Worm (Caenorhabditis elegans): Measurements from ENCODE around the gene ZC317.6.
A peak's percentile ranks its signal among the peaks of the same experiment; 100 is the strongest.

ZC317.6 gene

DNA sequence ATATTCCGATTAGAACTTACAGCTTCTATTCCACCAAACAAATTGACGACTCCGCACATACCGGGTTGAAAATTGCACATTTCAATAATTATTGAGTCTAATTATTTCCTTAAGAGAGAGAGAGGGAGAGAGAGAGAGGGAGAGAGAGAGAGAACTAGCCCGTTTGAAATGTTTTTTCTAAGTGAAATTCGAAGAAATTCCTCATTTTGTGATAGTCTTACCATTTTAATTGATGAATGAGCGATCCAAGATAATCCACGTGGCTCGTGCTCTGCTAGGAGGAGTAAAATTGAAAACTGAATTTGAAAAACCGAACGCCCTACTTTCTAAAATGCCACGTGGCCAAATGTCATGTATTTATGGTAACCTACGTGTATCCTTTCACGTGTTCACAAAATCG is 35.9 kb downstream of the ZC317.6 start, which contains the start of gene F08F3.8:
TSS of gene F08F3.8 (minus strand) at position 101 of the 400 bp plus-strand sequence.
- TF ChIP-seq unc-39 (tag; optimal IDR thresholded peaks at IDR 0.05) (no peak), mbf-1 (tag; optimal IDR thresholded peaks at IDR 0.05) (no peak), fos-1 (tag; optimal IDR thresholded peaks at IDR 0.05) (no peak), nhr-10 (tag; optimal IDR thresholded peaks at IDR 0.05) (no peak), dmd-4 (tag; optimal IDR thresholded peaks at IDR 0.05) (no peak), nhr-25 (tag; optimal IDR thresholded peaks at IDR 0.05) (no peak), nhr-6 (tag; optimal IDR thresholded peaks at IDR 0.05) (no peak)

DNA sequence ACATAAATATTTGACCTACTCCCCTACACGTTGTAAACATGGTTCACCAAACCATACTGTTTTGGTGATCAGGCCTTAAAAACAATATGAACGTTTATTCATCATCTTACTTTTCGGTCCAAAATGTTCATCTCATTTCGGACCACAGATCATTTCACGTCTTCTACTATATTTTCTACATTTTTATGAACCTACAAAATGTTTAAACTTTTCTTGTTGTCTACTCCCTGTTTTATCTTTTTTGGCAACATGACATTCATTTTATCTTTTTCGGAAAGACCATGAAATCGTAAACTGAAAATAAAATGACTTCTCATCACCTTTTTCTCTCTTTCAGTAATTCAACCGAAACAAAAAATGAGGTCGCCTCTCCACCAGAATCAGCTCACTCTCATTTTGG is 40.5 kb downstream of the ZC317.6 start, which contains the start of gene rhr-1:
TSS of gene rhr-1 (plus strand) at position 301 of the 400 bp plus-strand sequence.
- no peak for TF ChIP-seq ZK546.5 (tag; optimal IDR thresholded peaks at IDR 0.05)
- TF ChIP-seq unc-62 (GFP tag; optimal IDR thresholded peaks at IDR 0.05): no peak
- TF ChIP-seq ama-1 (optimal IDR thresholded peaks at IDR 0.05): no peak
- TF ChIP-seq zag-1 (tag; optimal IDR thresholded peaks at IDR 0.05): no peak
- TF ChIP-seq ceh-16 (tag; optimal IDR thresholded peaks at IDR 0.05): no peak
- TF ChIP-seq F13H6.1 (tag; optimal IDR thresholded peaks at IDR 0.05): no peak
- no peak for TF ChIP-seq nhr-77 (tag; optimal IDR thresholded peaks at IDR 0.05)
- no peak for TF ChIP-seq nhr-25 (tag; optimal IDR thresholded peaks at IDR 0.05)
- no peak for TF ChIP-seq peb-1 (tag; optimal IDR thresholded peaks at IDR 0.05)
- no peak for TF ChIP-seq nhr-237 (tag; optimal IDR thresholded peaks at IDR 0.05)
- TF ChIP-seq unc-39 (tag; optimal IDR thresholded peaks at IDR 0.05): no peak
- no peak for TF ChIP-seq crh-2 (tag; optimal IDR thresholded peaks at IDR 0.05)
- no peak for TF ChIP-seq nhr-23 (tag; optimal IDR thresholded peaks at IDR 0.05)
- no peak for TF ChIP-seq ztf-4 (tag; optimal IDR thresholded peaks at IDR 0.05)
- TF ChIP-seq lin-11 (tag; optimal IDR thresholded peaks at IDR 0.05): no peak
- no peak for TF ChIP-seq aly-2 (tag; optimal IDR thresholded peaks at IDR 0.05)

DNA sequence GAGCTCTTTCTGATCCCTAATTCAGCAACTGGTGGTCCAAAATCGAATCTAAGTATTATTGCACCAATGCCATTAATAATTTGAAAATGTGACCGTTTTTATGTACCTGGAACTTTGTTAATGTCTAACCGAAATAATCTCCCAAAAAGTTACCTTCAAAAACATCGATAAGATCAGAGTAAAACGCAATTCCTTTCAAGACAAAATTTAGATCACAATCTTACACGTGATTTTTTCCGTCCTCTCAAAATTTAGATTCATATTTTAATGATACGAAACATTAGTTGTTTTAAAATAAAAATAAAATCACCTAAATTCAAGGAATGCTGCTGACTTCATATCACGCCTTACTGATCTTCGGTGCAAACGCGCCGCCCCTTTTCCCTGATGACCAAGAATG is 42.1 kb downstream of the ZC317.6 start:
- TF ChIP-seq nhr-25 (tag; optimal IDR thresholded peaks at IDR 0.05) (peak; percentile 28), nhr-12 (tag; optimal IDR thresholded peaks at IDR 0.05) (no peak), sma-9 (GFP tag; optimal IDR thresholded peaks at IDR 0.05) (peak; percentile 67), sma-9 (tag; optimal IDR thresholded peaks at IDR 0.05) (no peak), elt-1 (tag; optimal IDR thresholded peaks at IDR 0.05) (peak; percentile 86), ceh-16 (tag; optimal IDR thresholded peaks at IDR 0.05) (peak; percentile 72), nhr-10 (tag; optimal IDR thresholded peaks at IDR 0.05) (no peak), nhr-23 (tag; optimal IDR thresholded peaks at IDR 0.05) (peak; percentile 65)

ce11 chrV:5425008-5425407 is 43.4 kb downstream of the ZC317.6 start:
- TF ChIP-seq blmp-1 (tag; optimal IDR thresholded peaks at IDR 0.05; ENCODE audit: insufficient read depth) (peak; percentile 68), ztf-1 (GFP tag; conservative IDR thresholded peaks at IDR 0.05) (no peak), lin-39 (tag; optimal IDR thresholded peaks at IDR 0.05) (no peak), alr-1 (tag; optimal IDR thresholded peaks at IDR 0.05) (no peak), nhr-6 (tag; optimal IDR thresholded peaks at IDR 0.05) (peak; percentile 74), unc-55 (GFP tag; optimal IDR thresholded peaks at IDR 0.05) (no peak), nhr-21 (tag; optimal IDR thresholded peaks at IDR 0.05) (peak; percentile 73), nhr-11 (tag; optimal IDR thresholded peaks at IDR 0.05) (no peak), snpc-4 (tag; optimal IDR thresholded peaks at IDR 0.05) (no peak), nhr-12 (tag; optimal IDR thresholded peaks at IDR 0.05) (no peak), gmeb-1 (tag; optimal IDR thresholded peaks at IDR 0.05) (peak; percentile 46), unc-39 (tag; optimal IDR thresholded peaks at IDR 0.05) (no peak), mab-5 (tag; optimal IDR thresholded peaks at IDR 0.05) (no peak), elt-1 (tag; optimal IDR thresholded peaks at IDR 0.05) (peak; percentile 97), ceh-82 (tag; optimal IDR thresholded peaks at IDR 0.05) (no peak), nhr-25 (tag; optimal IDR thresholded peaks at IDR 0.05) (peak; percentile 84), fos-1 (tag; optimal IDR thresholded peaks at IDR 0.05) (peak; percentile 97), nhr-129 (tag; optimal IDR thresholded peaks at IDR 0.05) (peak; percentile 34), skn-1 (tag; optimal IDR thresholded peaks at IDR 0.05) (no peak), nhr-10 (tag; optimal IDR thresholded peaks at IDR 0.05) (no peak), crh-2 (tag; optimal IDR thresholded peaks at IDR 0.05) (peak; percentile 84), nhr-237 (tag; optimal IDR thresholded peaks at IDR 0.05) (no peak), unc-62 (GFP tag; optimal IDR thresholded peaks at IDR 0.05) (no peak), dmd-4 (tag; optimal IDR thresholded peaks at IDR 0.05) (no peak), sma-9 (GFP tag; optimal IDR thresholded peaks at IDR 0.05) (peak; percentile 97), sma-9 (tag; optimal IDR thresholded peaks at IDR 0.05) (no peak), F13H6.1 (tag; optimal IDR thresholded peaks at IDR 0.05) (no peak), nhr-77 (tag; optimal IDR thresholded peaks at IDR 0.05) (no peak), lin-13 (GFP tag; optimal IDR thresholded peaks at IDR 0.05) (no peak), sem-4 (tag; optimal IDR thresholded peaks at IDR 0.05) (no peak), sma-3 (GFP tag; optimal IDR thresholded peaks at IDR 0.05) (peak; percentile 79), lsy-2 (tag; optimal IDR thresholded peaks at IDR 0.05) (no peak), ztf-11 (tag; optimal IDR thresholded peaks at IDR 0.05) (no peak), aly-2 (tag; optimal IDR thresholded peaks at IDR 0.05) (no peak), R02D3.7 (tag; optimal IDR thresholded peaks at IDR 0.05) (no peak), C34F6.9 (tag; optimal IDR thresholded peaks at IDR 0.05) (peak; percentile 0), ceh-16 (tag; optimal IDR thresholded peaks at IDR 0.05) (peak; percentile 92), ama-1 (optimal IDR thresholded peaks at IDR 0.05) (no peak), peb-1 (tag; optimal IDR thresholded peaks at IDR 0.05) (no peak), elt-3 (tag; optimal IDR thresholded peaks at IDR 0.05) (no peak)
